Worm (Caenorhabditis elegans): ENCODE measurements around the gene srz-23.
"Not testable (repeated sequence)": the region's sequence is repeated elsewhere in the genome, so short reads cannot be mapped to it uniquely, and the experiment has no call there.

Gene srz-23

DNA sequence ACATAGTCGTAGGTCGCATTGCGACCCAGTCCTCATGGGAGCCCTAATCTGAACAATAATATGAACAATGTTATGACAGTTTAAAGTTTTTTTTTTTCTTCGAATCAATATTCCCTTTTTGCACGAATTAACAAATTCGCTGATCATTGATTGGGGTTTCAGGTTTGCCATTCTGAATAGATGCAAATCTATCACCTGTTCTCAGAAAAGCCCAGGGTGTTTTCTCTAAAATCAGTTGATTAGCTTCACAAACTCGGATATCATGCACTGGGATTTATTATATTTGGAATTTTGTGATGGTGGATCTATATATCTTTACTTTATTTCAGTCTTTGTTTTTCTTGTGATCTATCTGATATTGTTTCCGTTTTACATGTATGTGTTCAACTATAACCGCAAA is at the start of gene srz-23:
Gene srz-23, plus strand, starts transcription at position 263 of the 400 bp plus-strand sequence.
- no peak for TF ChIP-seq unc-62 (GFP tag; optimal IDR thresholded peaks at IDR 0.05)

DNA sequence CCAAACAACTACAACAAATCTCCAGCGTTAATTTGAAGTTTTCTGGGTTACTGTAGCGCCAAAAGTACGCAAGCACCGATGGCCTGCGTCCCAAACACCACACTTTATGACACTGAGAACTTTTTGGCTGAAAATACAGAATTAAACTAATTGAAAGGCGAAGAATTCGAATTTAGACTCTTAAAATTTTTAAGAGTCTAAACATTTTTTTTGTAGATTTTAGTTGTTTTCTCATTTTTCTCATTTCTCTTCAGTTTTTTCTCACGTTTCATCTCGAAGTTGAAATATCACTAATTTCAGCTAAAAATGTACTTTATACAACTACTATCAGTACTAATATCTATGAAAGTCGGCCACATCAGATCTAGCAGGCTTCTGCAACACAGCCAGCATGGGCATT is 38.0 kb upstream of the srz-23 start, which contains the start of gene lgc-9:
Gene lgc-9, plus strand, starts transcription at position 301 of the 400 bp plus-strand sequence.
- TF ChIP-seq unc-62 (GFP tag; optimal IDR thresholded peaks at IDR 0.05) = no peak

- no peak for TF ChIP-seq unc-62 (GFP tag; optimal IDR thresholded peaks at IDR 0.05)
Observed at ce11 chrIV:3418741-3419140, 34.7 kb upstream of the srz-23 start.

ce11 chrIV:3422516-3422915 is 30.9 kb upstream of the srz-23 start, which contains the start of gene C04C3.6:
TSS of gene C04C3.6 (minus strand) at chrIV:3422616.
- TF ChIP-seq unc-62 (GFP tag; optimal IDR thresholded peaks at IDR 0.05) = no peak

DNA sequence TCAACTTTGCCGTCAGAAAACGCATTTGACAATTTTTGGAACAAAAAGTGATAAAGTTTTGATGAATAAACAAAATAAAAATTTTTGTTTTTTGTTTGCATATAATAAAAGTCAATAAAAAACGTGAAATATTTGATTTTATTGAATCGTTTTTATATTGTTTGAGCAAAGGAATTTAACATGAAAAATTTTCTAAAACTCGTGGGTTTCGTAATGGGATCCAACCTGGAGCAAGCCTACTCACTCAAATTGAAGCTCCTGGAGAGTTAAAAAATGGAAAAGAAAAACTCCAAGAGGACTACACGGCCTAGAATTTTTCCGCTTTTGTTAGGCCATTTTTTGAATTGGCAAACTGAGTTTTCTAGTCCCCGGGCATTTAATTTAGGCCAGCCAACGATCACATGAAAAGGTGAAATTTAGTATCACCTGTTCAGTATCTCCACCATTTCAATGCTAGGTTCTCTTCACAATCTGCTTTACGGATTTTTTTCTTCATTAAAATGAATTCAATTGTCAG is 24.9 kb upstream of the srz-23 start, which contains the start of the genes C04C3.9 and srz-60:
Gene C04C3.9, minus strand, starts transcription at position 101 of the 517 bp plus-strand sequence.
Gene srz-60, plus strand, starts transcription at position 467 of the 517 bp plus-strand sequence.
- TF ChIP-seq unc-62 (GFP tag; optimal IDR thresholded peaks at IDR 0.05) = no peak

DNA sequence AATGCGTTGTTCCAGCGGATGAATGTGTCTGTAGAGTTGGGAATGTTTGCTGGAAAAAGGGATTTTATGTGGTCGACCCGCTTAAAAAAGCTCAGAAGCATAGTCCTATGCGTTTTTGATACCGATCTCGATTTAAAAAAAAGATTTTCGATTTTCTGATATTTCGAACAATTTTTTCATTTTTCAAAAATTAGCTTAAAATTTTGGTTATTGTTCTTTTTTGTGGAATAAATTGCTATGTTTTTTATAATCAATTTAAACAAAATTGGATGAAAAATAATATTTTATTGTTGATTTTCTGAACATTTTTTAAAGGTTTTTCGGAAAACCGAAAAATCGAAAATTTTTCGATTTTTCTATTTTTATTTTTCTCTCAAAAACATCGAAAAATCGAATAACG is 20.0 kb upstream of the srz-23 start, which contains the start of gene C04C3.7:
Gene C04C3.7, minus strand, starts transcription at position 101 of the 400 bp plus-strand sequence.
- TF ChIP-seq unc-62 (GFP tag; optimal IDR thresholded peaks at IDR 0.05) = not testable (repeated sequence)

- no peak for TF ChIP-seq unc-62 (GFP tag; optimal IDR thresholded peaks at IDR 0.05)
Observed at ce11 chrIV:3436021-3436420, 17.4 kb upstream of the srz-23 start, which contains the start of gene srz-32. TSS of gene srz-32 (plus strand) at chrIV:3436321.

DNA sequence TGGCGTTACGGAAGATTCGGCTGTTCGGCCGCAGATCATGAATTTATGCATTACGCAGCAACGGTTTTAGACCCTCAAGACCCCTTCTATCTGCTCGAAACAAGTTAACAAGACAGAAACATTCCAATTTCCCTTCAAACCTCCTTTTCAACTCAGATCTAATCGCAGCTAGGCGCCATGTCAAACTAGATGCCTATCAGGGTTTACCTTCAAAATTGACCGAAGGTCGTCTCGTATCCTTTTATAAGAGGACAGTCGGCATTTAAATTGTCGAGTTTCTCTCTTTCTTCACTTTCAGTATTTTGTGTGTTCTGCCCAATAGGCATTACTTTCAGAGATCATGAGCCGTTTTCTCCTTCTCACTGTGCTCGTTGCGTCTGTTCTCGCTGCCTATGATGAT is 15.4 kb upstream of the srz-23 start, which contains the start of gene grd-13:
Gene grd-13, plus strand, starts transcription at position 291 of the 400 bp plus-strand sequence.
- no peak for TF ChIP-seq unc-62 (GFP tag; optimal IDR thresholded peaks at IDR 0.05)

DNA sequence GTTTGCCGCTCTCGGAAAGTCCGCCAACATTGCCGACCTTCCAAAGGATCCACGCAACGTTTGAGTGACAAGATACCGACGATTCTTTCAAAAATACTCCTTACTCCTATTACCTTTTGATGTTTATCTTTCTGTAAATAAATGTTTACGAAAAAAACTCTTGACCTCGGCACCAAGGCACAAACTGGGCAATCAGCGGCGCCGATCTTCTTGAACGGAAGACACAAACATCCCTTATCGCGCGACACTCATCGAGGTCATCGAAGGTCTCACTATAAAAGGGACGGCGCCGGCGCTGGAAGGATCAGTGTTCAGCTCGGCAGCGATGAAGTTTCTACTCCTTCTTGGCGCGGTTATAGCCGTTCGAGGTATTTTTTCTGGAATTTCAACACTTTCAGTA is 14.1 kb upstream of the srz-23 start, which contains the start of gene grd-3:
Gene grd-3, plus strand, starts transcription at position 302 of the 400 bp plus-strand sequence.
- TF ChIP-seq unc-62 (GFP tag; optimal IDR thresholded peaks at IDR 0.05) = no peak

DNA sequence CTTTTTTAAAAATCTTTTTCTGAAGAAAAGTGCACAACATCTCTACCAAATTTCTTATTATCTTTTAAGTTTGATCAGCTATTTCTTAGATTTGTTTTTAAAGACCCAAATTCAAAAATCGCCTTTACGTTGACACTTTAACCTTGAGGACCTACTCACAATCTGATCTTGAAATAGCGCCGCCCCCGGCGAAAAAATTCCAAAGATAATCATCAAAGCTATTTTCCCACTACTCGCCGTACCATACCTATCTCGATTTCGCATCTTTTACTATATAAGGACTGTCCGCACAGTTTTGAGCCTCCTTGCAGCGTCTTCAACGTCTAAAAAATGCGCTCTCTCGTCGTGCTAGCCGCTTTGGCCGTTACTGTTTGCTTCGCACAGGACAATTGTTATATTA is 12.6 kb upstream of the srz-23 start, which contains the start of gene grd-10:
Gene grd-10, plus strand, starts transcription at position 208 of the 400 bp plus-strand sequence.
- TF ChIP-seq unc-62 (GFP tag; optimal IDR thresholded peaks at IDR 0.05) = no peak

- no peak for TF ChIP-seq unc-62 (GFP tag; optimal IDR thresholded peaks at IDR 0.05)
Observed at ce11 chrIV:3442513-3442912, 10.9 kb upstream of the srz-23 start.

DNA sequence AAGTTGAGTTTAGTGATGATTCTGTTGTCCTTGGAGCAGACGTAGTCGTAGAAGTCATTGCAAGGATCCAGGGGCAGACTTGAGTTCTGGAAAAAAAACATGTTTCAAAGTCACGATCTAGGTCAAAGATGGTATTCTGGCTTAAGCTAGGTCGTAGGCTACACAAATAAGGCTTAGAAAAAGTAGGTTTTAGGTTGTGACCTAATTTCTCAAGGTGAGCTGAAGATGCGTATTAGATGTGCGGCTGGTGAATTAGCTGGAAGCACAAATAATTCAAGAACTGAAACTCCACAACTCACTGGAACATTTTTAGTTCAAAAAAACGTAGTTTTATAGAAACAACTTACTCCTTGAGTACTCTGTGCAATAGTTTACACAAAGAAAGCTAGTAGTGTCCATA is 9.3 kb upstream of the srz-23 start, which contains the start of gene F09D12.2:
Gene F09D12.2, minus strand, starts transcription at position 101 of the 400 bp plus-strand sequence.
- no peak for TF ChIP-seq unc-62 (GFP tag; optimal IDR thresholded peaks at IDR 0.05)

- no peak for TF ChIP-seq unc-62 (GFP tag; optimal IDR thresholded peaks at IDR 0.05)
Observed at ce11 chrIV:3444614-3445013, 8.8 kb upstream of the srz-23 start, which contains the start of gene F58E2.5. TSS of gene F58E2.5 (plus strand) at chrIV:3444914.

- no peak for TF ChIP-seq unc-62 (GFP tag; optimal IDR thresholded peaks at IDR 0.05)
Observed at ce11 chrIV:3447350-3447749, 6.1 kb upstream of the srz-23 start.

ce11 chrIV:3452516-3452915 is 892 bp upstream of the srz-23 start:
- TF ChIP-seq unc-62 (GFP tag; optimal IDR thresholded peaks at IDR 0.05) = no peak

- no peak for TF ChIP-seq unc-62 (GFP tag; optimal IDR thresholded peaks at IDR 0.05)
Observed at ce11 chrIV:3463254-3463653, 9.8 kb downstream of the srz-23 start, which contains the start of gene F58E2.4. TSS of gene F58E2.4 (plus strand) at chrIV:3463387.

DNA sequence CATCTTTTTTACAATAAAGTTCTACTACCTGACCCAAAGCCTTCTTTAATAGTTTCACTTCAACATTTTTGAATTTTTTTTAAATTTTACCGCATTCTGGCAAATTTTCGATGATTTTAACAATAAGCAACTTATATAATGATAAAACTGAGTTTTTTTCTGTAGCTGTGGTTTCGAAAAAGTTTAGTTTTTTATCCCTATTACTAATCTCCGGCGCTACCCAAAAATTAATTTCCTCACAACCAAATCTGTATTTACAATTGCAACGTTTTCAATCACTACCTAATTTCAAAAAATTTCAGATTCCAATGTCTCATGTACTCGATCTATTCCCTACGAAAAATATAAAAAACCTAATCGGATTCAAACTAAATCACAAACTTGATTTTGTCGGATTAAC is 13.7 kb downstream of the srz-23 start, which contains the start of gene F58E2.3:
Gene F58E2.3, plus strand, starts transcription at position 301 of the 400 bp plus-strand sequence.
- no peak for TF ChIP-seq unc-62 (GFP tag; optimal IDR thresholded peaks at IDR 0.05)

All from whole organism, dauer.